Fruit fly (Drosophila melanogaster): ENCODE measurements around the gene Top1.

Top1 gene

dm6 chrX:15344473-15345331 lies 25.4 kb downstream of the Top1 start, which contains the start of the genes CG12608 and Prp5:
CG12608 (minus strand) TSS chrX:15344625.
Prp5 (plus strand) TSS chrX:15345169.
- TF ChIP-seq usp (GFP tag; optimal IDR thresholded peaks at IDR 0.05) (no peak), HLH106 (tag; optimal IDR thresholded peaks at IDR 0.05) (peak; percentile 12), Hnf4 (GFP tag; optimal IDR thresholded peaks at IDR 0.05) (no peak), tai (GFP tag; optimal IDR thresholded peaks at IDR 0.05) (no peak), sv (GFP tag; optimal IDR thresholded peaks at IDR 0.05) (no peak), br (GFP tag; optimal IDR thresholded peaks at IDR 0.05) (no peak), Myc (optimal IDR thresholded peaks at IDR 0.05) (no peak), woc (GFP tag; optimal IDR thresholded peaks at IDR 0.05) (peak; percentile 0), foxo (GFP tag; optimal IDR thresholded peaks at IDR 0.05) (peak in 1 of 2 experiments; percentile 11), N (GFP tag; optimal IDR thresholded peaks at IDR 0.05) (no peak)

dm6 chrX:15352692-15353091 lies 33.4 kb downstream of the Top1 start:
- TF ChIP-seq Dfd (GFP tag; optimal IDR thresholded peaks at IDR 0.05) (peak; percentile 72), CG32264 (GFP tag; optimal IDR thresholded peaks at IDR 0.05) (no peak)

- TF ChIP-seq Vsx2 (GFP tag; optimal IDR thresholded peaks at IDR 0.05; ENCODE audit: partially characterized antibody) (no peak), brk (GFP tag; optimal IDR thresholded peaks at IDR 0.05) (no peak), sage (GFP tag; optimal IDR thresholded peaks at IDR 0.05) (no peak), Mio (GFP tag; optimal IDR thresholded peaks at IDR 0.05) (no peak), CrebA (GFP tag; optimal IDR thresholded peaks at IDR 0.05; ENCODE audit: borderline replicate concordance) (no peak), psq (GFP tag; optimal IDR thresholded peaks at IDR 0.05) (no peak), Dfd (GFP tag; optimal IDR thresholded peaks at IDR 0.05) (no peak), Jra (GFP tag; optimal IDR thresholded peaks at IDR 0.05) (no peak), woc (GFP tag; optimal IDR thresholded peaks at IDR 0.05) (no peak), dmrt93B (GFP tag; optimal IDR thresholded peaks at IDR 0.05) (no peak), dl (GFP tag; optimal IDR thresholded peaks at IDR 0.05; ENCODE audit: insufficient read depth in 1 of 2, partially characterized antibody in 2 of 2) (no peak), br (GFP tag; optimal IDR thresholded peaks at IDR 0.05) (no peak), CG32264 (GFP tag; optimal IDR thresholded peaks at IDR 0.05) (no peak)
These were observed 34.4 kb downstream of the Top1 start for dm6 chrX:15353654-15354053.

dm6 chrX:15356410-15356809 lies 37.1 kb downstream of the Top1 start:
- TF ChIP-seq Abd-B (GFP tag; optimal IDR thresholded peaks at IDR 0.05) = no peak
- no peak for TF ChIP-seq CG9705 (GFP tag; optimal IDR thresholded peaks at IDR 0.05)
- no peak for TF ChIP-seq br (GFP tag; optimal IDR thresholded peaks at IDR 0.05)
- TF ChIP-seq N (GFP tag; optimal IDR thresholded peaks at IDR 0.05) = no peak
- TF ChIP-seq OdsH (GFP tag; optimal IDR thresholded peaks at IDR 0.05) = no peak
- TF ChIP-seq Vsx2 (GFP tag; optimal IDR thresholded peaks at IDR 0.05; ENCODE audit: partially characterized antibody) = no peak
- no peak for TF ChIP-seq GATAd (GFP tag; optimal IDR thresholded peaks at IDR 0.05)
- no peak for TF ChIP-seq Dif (GFP tag; optimal IDR thresholded peaks at IDR 0.05; ENCODE audit: partially characterized antibody)
- no peak for TF ChIP-seq woc (GFP tag; optimal IDR thresholded peaks at IDR 0.05)
- no peak for TF ChIP-seq Myc (optimal IDR thresholded peaks at IDR 0.05)
- TF ChIP-seq psq (GFP tag; optimal IDR thresholded peaks at IDR 0.05) = no peak
- TF ChIP-seq fru (GFP tag; optimal IDR thresholded peaks at IDR 0.05) = no peak
- TF ChIP-seq Rel (GFP tag; optimal IDR thresholded peaks at IDR 0.05) = no peak
- no peak for TF ChIP-seq Rel (tag; optimal IDR thresholded peaks at IDR 0.05)
- no peak for TF ChIP-seq HLH106 (tag; optimal IDR thresholded peaks at IDR 0.05)
- TF ChIP-seq CrebA (GFP tag; optimal IDR thresholded peaks at IDR 0.05; ENCODE audit: borderline replicate concordance) = no peak
- no peak for TF ChIP-seq dl (GFP tag; optimal IDR thresholded peaks at IDR 0.05; ENCODE audit: insufficient read depth in 1 of 2, partially characterized antibody in 2 of 2)
- TF ChIP-seq Hnf4 (GFP tag; optimal IDR thresholded peaks at IDR 0.05) = no peak

dm6 chrX:15360961-15361360 lies 41.7 kb downstream of the Top1 start, which contains the start of gene Pp1-13C:
Pp1-13C (minus strand) TSS chrX:15361061.
- no peak for TF ChIP-seq Sp1 (GFP tag; optimal IDR thresholded peaks at IDR 0.05)
- no peak for TF ChIP-seq ey (GFP tag; optimal IDR thresholded peaks at IDR 0.05)

Data from whole organism, wandering third instar larva.